Worm (Caenorhabditis elegans): ENCODE results near the gene mrps-18.C.
"Not testable (repeated sequence)": the region's sequence is repeated elsewhere in the genome, so short reads cannot be mapped to it uniquely, and the experiment has no call there.

The mrps-18.C gene

DNA sequence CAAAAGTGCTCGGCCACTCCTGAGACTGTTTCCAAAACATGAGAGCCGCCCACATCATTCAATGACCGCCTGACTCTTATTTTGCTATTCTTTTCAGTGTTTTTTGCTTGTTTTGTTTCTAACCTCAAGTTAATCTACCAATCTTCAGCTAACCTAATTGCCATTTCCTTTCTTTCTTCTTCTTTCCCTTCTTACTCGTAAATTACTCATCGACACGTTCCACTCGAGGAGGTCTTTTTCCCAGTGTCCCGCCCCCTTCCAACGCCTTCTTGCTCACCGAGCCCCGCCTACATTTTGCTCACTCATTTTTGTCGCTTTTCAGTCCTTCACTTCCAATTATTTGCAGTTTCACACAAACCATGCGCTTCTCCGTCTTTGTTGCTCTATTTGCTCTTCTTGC, 28.7 kb downstream of the mrps-18.C start, which contains the start of gene nlp-50:
TSS of gene nlp-50 (plus strand) at position 301 of the 400 bp plus-strand sequence.
- TF ChIP-seq nhr-85 (tag) (no peak), lin-14 (GFP tag; optimal IDR thresholded peaks at IDR 0.05) (peak; percentile 2), unc-98 (GFP tag; IDR thresholded peaks at IDR 0.05) (no peak)

DNA sequence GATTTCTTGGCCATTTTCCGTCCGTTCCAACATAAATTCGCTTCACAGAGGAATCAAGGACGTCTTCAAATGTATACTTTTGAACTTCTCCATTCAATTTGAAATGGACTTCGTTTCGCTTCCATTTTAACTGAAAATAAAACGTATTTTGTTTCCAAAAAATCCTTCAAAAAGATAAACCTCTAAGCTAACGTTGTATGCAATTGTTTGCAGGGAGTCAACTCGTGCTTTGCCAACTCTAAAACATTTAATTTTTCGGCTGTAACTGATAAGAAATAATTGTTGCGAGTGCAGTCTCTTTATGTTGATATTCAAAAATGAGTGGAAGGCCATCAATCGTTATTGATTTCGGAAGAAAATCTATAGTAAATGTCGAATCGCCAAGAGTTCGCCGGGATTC, 32.0 kb downstream of the mrps-18.C start, which contains the start of gene F41G3.18:
TSS of gene F41G3.18 (plus strand) at position 301 of the 400 bp plus-strand sequence.
- TF ChIP-seq dpl-1 (GFP tag; optimal IDR thresholded peaks at IDR 0.05): no peak
- TF ChIP-seq skn-1 (tag; optimal IDR thresholded peaks at IDR 0.05): no peak
- no peak for TF ChIP-seq nhr-90 (tag; optimal IDR thresholded peaks at IDR 0.05; ENCODE audit: poor library complexity)
- no peak for TF ChIP-seq unc-98 (GFP tag; IDR thresholded peaks at IDR 0.05)
- no peak for TF ChIP-seq nhr-19 (GFP tag; conservative IDR thresholded peaks at IDR 0.05)
- no peak for TF ChIP-seq ztf-4 (tag; optimal IDR thresholded peaks at IDR 0.05)
- no peak for TF ChIP-seq grh-1 (GFP tag; IDR thresholded peaks at IDR 0.05)
- no peak for TF ChIP-seq sox-4 (tag; optimal IDR thresholded peaks at IDR 0.05)
- no peak for TF ChIP-seq zip-4 (GFP tag; optimal IDR thresholded peaks at IDR 0.05)
- TF ChIP-seq pag-3 (tag; optimal IDR thresholded peaks at IDR 0.05; ENCODE audit: borderline replicate concordance, insufficient read depth): no peak
- TF ChIP-seq ceh-8 (GFP tag; optimal IDR thresholded peaks at IDR 0.05): no peak
- no peak for TF ChIP-seq nhr-28 (tag; optimal IDR thresholded peaks at IDR 0.05)
- no peak for TF ChIP-seq tlp-1 (tag; optimal IDR thresholded peaks at IDR 0.05)
- TF ChIP-seq swsn-7 (tag; optimal IDR thresholded peaks at IDR 0.05): no peak
- no peak for TF ChIP-seq nhr-85 (tag)
- TF ChIP-seq nhr-12 (tag; optimal IDR thresholded peaks at IDR 0.05): no peak
- no peak for TF ChIP-seq nhr-20 (tag; optimal IDR thresholded peaks at IDR 0.05)
- no peak for TF ChIP-seq dsc-1 (tag; optimal IDR thresholded peaks at IDR 0.05)
- no peak for TF ChIP-seq C04F5.9 (tag; optimal IDR thresholded peaks at IDR 0.05)

DNA sequence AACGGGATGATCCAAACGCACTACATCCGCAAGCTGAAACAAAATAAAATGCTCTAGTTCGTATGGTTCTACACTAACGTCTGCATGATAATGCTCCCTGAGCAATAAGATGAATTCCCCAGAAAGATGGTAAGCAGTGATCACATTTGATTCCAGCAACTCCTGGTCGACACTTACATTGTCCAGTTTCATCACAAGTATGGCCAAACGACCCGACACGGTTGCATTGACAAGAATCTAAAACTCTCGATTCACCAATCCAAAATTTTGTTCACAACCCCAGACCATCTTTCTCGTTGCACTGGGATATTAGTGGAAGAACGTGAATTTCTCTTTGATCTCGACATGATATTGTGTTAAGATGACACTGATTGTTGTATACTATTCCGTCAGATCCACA, 34.0 kb downstream of the mrps-18.C start:
- TF ChIP-seq sup-37 (GFP tag; optimal IDR thresholded peaks at IDR 0.05): no peak
- no peak for TF ChIP-seq ceh-88 (GFP tag; IDR thresholded peaks at IDR 0.05)
- TF ChIP-seq rnt-1 (tag; optimal IDR thresholded peaks at IDR 0.05): no peak
- TF ChIP-seq xbp-1 (tag; optimal IDR thresholded peaks at IDR 0.05): no peak
- TF ChIP-seq jun-1 (tag; optimal IDR thresholded peaks at IDR 0.05): no peak
- TF ChIP-seq ztf-11 (tag; optimal IDR thresholded peaks at IDR 0.05): no peak
- TF ChIP-seq nhr-90 (tag; optimal IDR thresholded peaks at IDR 0.05; ENCODE audit: poor library complexity): no peak
- TF ChIP-seq ceh-8 (GFP tag; optimal IDR thresholded peaks at IDR 0.05): no peak

DNA sequence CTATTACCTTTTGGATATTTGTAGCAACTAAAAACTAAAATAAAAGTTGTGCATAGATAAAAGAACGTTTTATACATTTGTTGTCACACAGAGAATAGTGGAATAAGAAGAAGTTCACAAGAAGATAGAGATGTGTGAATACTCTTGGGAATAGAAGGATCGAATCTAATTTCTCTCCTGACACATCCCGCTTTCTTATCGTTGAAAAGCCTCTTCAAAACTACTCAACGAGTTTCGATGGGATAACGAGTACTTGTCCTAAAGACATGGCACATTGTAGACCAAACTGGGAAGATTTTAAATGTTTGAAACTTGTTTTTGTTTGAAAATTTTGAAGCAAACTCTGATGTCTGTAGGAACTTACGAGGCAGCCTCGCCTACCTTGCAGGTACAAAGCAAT, 36.5 kb downstream of the mrps-18.C start:
- TF ChIP-seq lin-15B (tag; optimal IDR thresholded peaks at IDR 0.05) (no peak), fos-1 (tag; optimal IDR thresholded peaks at IDR 0.05) (no peak), unc-30 (tag; optimal IDR thresholded peaks at IDR 0.05) (no peak), pqm-1 (tag; optimal IDR thresholded peaks at IDR 0.05) (no peak), nhr-28 (tag; optimal IDR thresholded peaks at IDR 0.05) (no peak), hpl-2 (GFP tag; optimal IDR thresholded peaks at IDR 0.05) (no peak), elt-2 (tag; optimal IDR thresholded peaks at IDR 0.05) (no peak), lin-14 (GFP tag; optimal IDR thresholded peaks at IDR 0.05) (peak; percentile 47), fkh-10 (GFP tag; optimal IDR thresholded peaks at IDR 0.05) (peak; percentile 32), vab-15 (tag; optimal IDR thresholded peaks at IDR 0.05) (no peak)

DNA sequence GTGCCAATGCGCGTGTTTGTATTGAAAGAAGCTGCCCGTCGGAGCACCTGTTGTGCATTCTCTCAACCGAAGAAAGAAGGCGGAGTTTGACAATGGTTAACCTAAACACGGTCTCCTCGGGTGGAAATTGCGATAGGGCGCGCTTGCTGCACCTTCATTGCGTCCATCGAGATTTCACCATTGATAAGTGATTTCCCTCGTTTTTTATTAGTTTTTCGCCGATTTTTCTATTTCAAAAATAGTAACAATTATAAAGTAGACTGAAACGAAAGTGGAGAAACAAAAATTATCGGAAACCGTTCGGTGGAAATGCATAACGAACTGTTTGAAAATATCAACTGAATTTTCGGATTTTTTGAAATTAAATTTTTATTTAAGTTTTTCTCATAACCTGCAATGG, 39.1 kb downstream of the mrps-18.C start, which contains the start of gene agr-1:
TSS of gene agr-1 (minus strand) at position 101 of the 400 bp plus-strand sequence.
- TF ChIP-seq efl-1 (optimal IDR thresholded peaks at IDR 0.05); efl-1 (GFP tag; optimal IDR thresholded peaks at IDR 0.05 in 1 of 2); mef-2 (tag; optimal IDR thresholded peaks at IDR 0.05); egl-13 (tag; optimal IDR thresholded peaks at IDR 0.05): not testable (repeated sequence)
